Fruit fly (Drosophila melanogaster) whole organism, prepupa: ENCODE measurements around the gene CG33493.

Source experiments
- Blimp-1 ChIP-seq: fragments of 200-800 bp; sonication (Bioruptor generic); optimal IDR thresholded peaks from 3 replicates; lab custom pipeline; 2017; ENCODE audit warnings: missing biosample characterization, missing genetic modification characterization, mild to moderate bottlenecking, moderate library complexity, missing genetic modification reagents
- CG11294 ChIP-seq: fragments of 200-800 bp; sonication (Bioruptor generic); IDR thresholded peaks from 2 replicates; pipeline ENCODE4 v1.3.6; 2022; ENCODE audit warnings: missing biosample characterization, missing genetic modification characterization
- CG15336 ChIP-seq: fragments of 200-800 bp; sonication (Bioruptor generic); IDR thresholded peaks from 2 replicates; pipeline ENCODE4 v1.3.6; 2022; ENCODE audit warnings: missing biosample characterization, missing genetic modification characterization
- CG1621 ChIP-seq: fragments of 200-800 bp; sonication (Bioruptor generic); optimal IDR thresholded peaks from 3 replicates; lab custom pipeline; 2018; ENCODE audit warnings: missing biosample characterization, mild to moderate bottlenecking, missing genetic modification characterization
- CG3032 ChIP-seq: fragments of 200-800 bp; optimal IDR thresholded peaks from 2 replicates; lab custom pipeline; 2019; ENCODE audit warnings: missing biosample characterization, mild to moderate bottlenecking, missing genetic modification characterization, moderate library complexity
- CG34406 ChIP-seq: fragments of 200-800 bp; sonication (Bioruptor generic); optimal IDR thresholded peaks from 3 replicates; lab custom pipeline; 2016; ENCODE audit warnings: missing biosample characterization, missing genetic modification characterization
- CG3919 ChIP-seq: fragments of 200-800 bp; sonication (Bioruptor generic); optimal IDR thresholded peaks from 3 replicates; lab custom pipeline; 2016; ENCODE audit warnings: missing biosample characterization, missing genetic modification characterization
- CG6163 ChIP-seq: fragments of 200-800 bp; sonication (Bioruptor generic); IDR thresholded peaks from 3 replicates; pipeline ENCODE4 v1.3.6; 2022; ENCODE audit warnings: missing biosample characterization, missing genetic modification characterization
- CG6276 ChIP-seq: fragments of 200-800 bp; sonication (Bioruptor generic); optimal IDR thresholded peaks from 2 replicates; lab custom pipeline; 2017; ENCODE audit warnings: missing biosample characterization, mild to moderate bottlenecking, missing genetic modification characterization
- CG6808 ChIP-seq: fragments of 200-800 bp; sonication (Bioruptor generic); optimal IDR thresholded peaks from 3 replicates; lab custom pipeline; 2017; ENCODE audit warnings: missing biosample characterization, missing genetic modification characterization, mild to moderate bottlenecking, moderate library complexity, missing genetic modification reagents
- CG6854 ChIP-seq: fragments of 200-800 bp; sonication (Bioruptor generic); optimal IDR thresholded peaks from 2 replicates; lab custom pipeline; 2017; ENCODE audit warnings: missing biosample characterization, mild to moderate bottlenecking, missing genetic modification characterization
- CG7368 ChIP-seq: fragments of 200-800 bp; sonication (Bioruptor generic); optimal IDR thresholded peaks from 3 replicates; lab custom pipeline; 2016; ENCODE audit warnings: missing biosample characterization, missing genetic modification characterization
- CG8119 ChIP-seq: fragments of 200-800 bp; sonication (Bioruptor generic); IDR thresholded peaks from 3 replicates; pipeline ENCODE4 v1.3.6; 2022; ENCODE audit warnings: missing biosample characterization, missing genetic modification characterization
- CG9139 ChIP-seq: fragments of 200-800 bp; sonication (Bioruptor generic); optimal IDR thresholded peaks from 3 replicates; lab custom pipeline; 2017; ENCODE audit warnings: missing biosample characterization, mild to moderate bottlenecking, missing genetic modification characterization
- Eip75B ChIP-seq: fragments of 200-800 bp; sonication (Bioruptor generic); optimal IDR thresholded peaks from 3 replicates; lab custom pipeline; 2016; ENCODE audit warnings: missing biosample characterization, missing genetic modification characterization
- Eip78C ChIP-seq: fragments of 200-800 bp; sonication (Bioruptor generic); peaks from one replicate; lab custom pipeline; 2016; ENCODE audit warnings: missing biosample characterization, missing genetic modification characterization
- Eip93F ChIP-seq: fragments of 200-800 bp; sonication (Bioruptor generic); optimal IDR thresholded peaks from 2 replicates; lab custom pipeline; 2016; ENCODE audit warnings: missing biosample characterization, mild to moderate bottlenecking, missing genetic modification characterization
- Ets21C ChIP-seq: fragments of 200-800 bp; sonication (Bioruptor generic); optimal IDR thresholded peaks from 3 replicates; lab custom pipeline; 2016; ENCODE audit warnings: missing biosample characterization, missing genetic modification characterization
- Ets96B ChIP-seq: fragments of 200-800 bp; optimal IDR thresholded peaks from 2 replicates; lab custom pipeline; 2019; ENCODE audit warnings: missing biosample characterization, mild to moderate bottlenecking, missing genetic modification characterization, moderate library complexity
- Gug ChIP-seq: fragments of 200-800 bp; sonication (Bioruptor generic); IDR thresholded peaks from 2 replicates; pipeline ENCODE4 v1.3.6; 2022; ENCODE audit warnings: missing biosample characterization, missing genetic modification characterization
- Hr38 ChIP-seq: sonication (Bioruptor generic); optimal IDR thresholded peaks from 2 replicates; lab custom pipeline; 2016; ENCODE audit warnings: missing biosample characterization, missing genetic modification characterization
- Met ChIP-seq: fragments of 200-800 bp; sonication (Bioruptor generic); optimal IDR thresholded peaks from 3 replicates; lab custom pipeline; 2016; ENCODE audit warnings: missing biosample characterization, missing genetic modification characterization
- OdsH ChIP-seq: fragments of 200-800 bp; sonication (Bioruptor generic); optimal IDR thresholded peaks from 3 replicates; lab custom pipeline; 2016; ENCODE audit warnings: missing biosample characterization, missing genetic modification characterization
- Smox ChIP-seq: fragments of 200-800 bp; sonication (Bioruptor generic); optimal IDR thresholded peaks from 3 replicates; lab custom pipeline; 2016; ENCODE audit warnings: missing biosample characterization, missing genetic modification characterization
- Sox14 ChIP-seq: fragments of 200-800 bp; sonication (Bioruptor generic); optimal IDR thresholded peaks from 3 replicates; lab custom pipeline; 2016; ENCODE audit warnings: missing biosample characterization, missing genetic modification characterization
- Sox15 ChIP-seq: fragments of 200-800 bp; sonication (Bioruptor generic); optimal IDR thresholded peaks from 3 replicates; lab custom pipeline; 2016; ENCODE audit warnings: missing biosample characterization, missing genetic modification characterization
- achi ChIP-seq: fragments of 200-800 bp; sonication (Bioruptor generic); optimal IDR thresholded peaks from 3 replicates; lab custom pipeline; 2016; ENCODE audit warnings: missing biosample characterization, missing genetic modification characterization
- cyc ChIP-seq: fragments of 200-800 bp; sonication (Bioruptor generic); optimal IDR thresholded peaks from 3 replicates; lab custom pipeline; 2016; ENCODE audit warnings: missing biosample characterization, missing genetic modification characterization
- dsx ChIP-seq: fragments of 200-800 bp; optimal IDR thresholded peaks from 3 replicates; lab custom pipeline; 2019; ENCODE audit warnings: missing biosample characterization, mild to moderate bottlenecking, missing genetic modification characterization, moderate library complexity; ENCODE audit not compliant: poor library complexity, severe bottlenecking
- eg ChIP-seq: fragments of 200-800 bp; sonication (Bioruptor generic); IDR thresholded peaks from 3 replicates; pipeline ENCODE4 v1.3.6; 2022; ENCODE audit warnings: missing biosample characterization, missing genetic modification characterization
- esn ChIP-seq: fragments of 200-800 bp; sonication (Bioruptor generic); optimal IDR thresholded peaks from 2 replicates; lab custom pipeline; 2016; ENCODE audit warnings: missing biosample characterization, mild to moderate bottlenecking, missing genetic modification characterization, moderate library complexity
- fd85E ChIP-seq: fragments of 200-800 bp; sonication (Bioruptor generic); optimal IDR thresholded peaks from 3 replicates; lab custom pipeline; 2016; ENCODE audit warnings: missing biosample characterization, missing genetic modification characterization
- fkh ChIP-seq: fragments of 200-800 bp; sonication (Bioruptor generic); optimal IDR thresholded peaks from 3 replicates; lab custom pipeline; 2017; ENCODE audit warnings: missing biosample characterization, mild to moderate bottlenecking, missing genetic modification characterization, moderate library complexity
- lz ChIP-seq: fragments of 200-800 bp; sonication (Bioruptor generic); optimal IDR thresholded peaks from 3 replicates; lab custom pipeline; 2016; ENCODE audit warnings: missing biosample characterization, missing genetic modification characterization
- net ChIP-seq: fragments of 200-800 bp; sonication (Bioruptor generic); optimal IDR thresholded peaks from 3 replicates; lab custom pipeline; 2016; ENCODE audit warnings: missing biosample characterization, missing genetic modification characterization
- pdm3 ChIP-seq: fragments of 200-800 bp; sonication (Bioruptor generic); optimal IDR thresholded peaks from 3 replicates; lab custom pipeline; 2016; ENCODE audit warnings: missing biosample characterization, missing genetic modification characterization
- ss ChIP-seq, 2 experiments: fragments of 200-800 bp; sonication (Bioruptor generic); optimal IDR thresholded peaks; 2 replicates in 1 of 2; 3 replicates in 1 of 2; lab custom pipeline; 2017 to 2018; ENCODE audit warnings: mild to moderate bottlenecking in 2 of 2, missing biosample characterization in 2 of 2, missing genetic modification characterization in 2 of 2, moderate library complexity in 1 of 2

Gene CG33493

DNA sequence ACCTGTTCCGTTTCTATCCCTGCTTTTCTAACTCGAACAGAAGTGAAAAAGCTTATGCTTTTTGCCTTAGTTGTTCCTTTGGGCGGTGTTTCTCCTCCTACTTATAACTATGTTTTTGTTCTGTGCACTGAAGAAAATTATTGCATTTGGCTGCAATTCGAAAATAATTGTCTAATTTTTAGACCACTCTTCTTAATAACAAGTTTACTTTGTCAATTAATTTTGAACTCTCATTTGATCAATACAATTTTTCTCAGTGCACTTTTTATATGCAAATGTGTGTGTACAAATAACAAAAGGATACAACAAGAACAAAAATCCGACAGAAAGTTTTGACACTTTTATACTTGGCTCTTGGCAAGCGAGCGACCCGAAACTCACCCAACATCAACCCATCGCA lies 42.1 kb upstream of the CG33493 start (continued):
- TF ChIP-seq CG9139 (GFP tag; lab: Kevin White, UChicago) (no peak), lz (no peak), Sox14 (peak; percentile 43), CG1621 (tag; lab: Kevin White, UChicago) (no peak), Ets96B (tag; lab: Kevin White, UChicago) (peak; percentile 32), Blimp-1 (no peak), OdsH (GFP tag; lab: Kevin White, UChicago) (peak; percentile 60), CG7368 (no peak), pdm3 (GFP tag; lab: Kevin White, UChicago) (peak; percentile 60), fd85E (GFP tag; lab: Kevin White, UChicago) (no peak), cyc (GFP tag; lab: Kevin White, UChicago) (no peak), CG6163 (peak; percentile 73), Eip75B (GFP tag; lab: Kevin White, UChicago) (no peak)

- no peak for TF ChIP-seq Eip93F (GFP tag; lab: Kevin White, UChicago)
- peak; percentile 21 for TF ChIP-seq CG6854
- no peak for TF ChIP-seq dsx (GFP tag; lab: Kevin White, UChicago)
- TF ChIP-seq Eip78C: peak; percentile 0
- TF ChIP-seq CG6808 (GFP tag; lab: Kevin White, UChicago): peak; percentile 3
- no peak for TF ChIP-seq CG11294 (GFP tag; lab: Robert Waterston, UW)
- TF ChIP-seq Sox14: no peak
- TF ChIP-seq CG3919 (GFP tag; lab: Kevin White, UChicago): peak; percentile 8
- no peak for TF ChIP-seq CG6163
- no peak for TF ChIP-seq CG8119 (GFP tag; lab: Robert Waterston, UW)
- no peak for TF ChIP-seq achi (GFP tag; lab: Kevin White, UChicago)
- no peak for TF ChIP-seq CG34406
- no peak for TF ChIP-seq ss (GFP tag; optimal IDR thresholded peaks at IDR 0.05; lab: Kevin White, UChicago)
- no peak for TF ChIP-seq fkh (GFP tag; lab: Kevin White, UChicago)
- no peak for TF ChIP-seq CG15336 (GFP tag; lab: Robert Waterston, UW)
- no peak for TF ChIP-seq net (GFP tag; lab: Kevin White, UChicago)
These were observed 41.6 kb upstream of the CG33493 start for dm6 chr3L:10734561-10734960.

dm6 chr3L:10733502-10733901 lies 40.5 kb upstream of the CG33493 start:
- TF ChIP-seq CG6276 (GFP tag; lab: Kevin White, UChicago): no peak
- no peak for TF ChIP-seq Hr38 (GFP tag; lab: Kevin White, UChicago)
- TF ChIP-seq achi (GFP tag; lab: Kevin White, UChicago): no peak
- no peak for TF ChIP-seq Met
- no peak for TF ChIP-seq Ets21C (GFP tag; lab: Kevin White, UChicago)
- no peak for TF ChIP-seq Sox15 (GFP tag; lab: Kevin White, UChicago)

DNA sequence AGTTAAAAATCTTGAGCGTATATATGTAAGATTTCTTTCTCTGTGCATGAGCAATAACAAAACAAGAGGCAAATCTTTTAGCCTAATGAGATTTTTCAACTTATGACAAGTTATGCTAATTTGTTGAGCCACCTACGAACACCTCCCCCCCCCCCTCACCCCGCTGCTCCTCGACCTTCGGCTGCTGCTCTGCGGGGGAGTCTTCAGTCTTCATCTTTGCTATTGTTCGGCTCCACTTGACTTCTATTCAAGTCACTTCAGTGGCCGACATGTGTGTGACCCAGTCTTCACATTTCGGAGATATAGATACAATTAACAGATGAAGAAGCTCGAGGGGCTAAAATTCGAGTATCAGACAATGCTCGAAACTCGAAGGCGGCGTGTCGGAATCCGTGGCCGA lies 39.1 kb upstream of the CG33493 start:
- TF ChIP-seq Ets21C (GFP tag; lab: Kevin White, UChicago): no peak
- no peak for TF ChIP-seq eg (GFP tag; lab: Robert Waterston, UW)
- TF ChIP-seq esn: no peak
- no peak for TF ChIP-seq CG3032 (tag; lab: Kevin White, UChicago)
- TF ChIP-seq, all 60 proteins: peak for 0

- TF ChIP-seq CG7368: peak; percentile 5
- no peak for TF ChIP-seq Gug (GFP tag; lab: Robert Waterston, UW)
- TF ChIP-seq CG6163: 0 out of 3 replicates have a peak, but pooled peaks have one; percentile 26
- TF ChIP-seq Smox: no peak
These were observed 34.2 kb upstream of the CG33493 start for dm6 chr3L:10727123-10727522.
